Worm (Caenorhabditis elegans) whole organism, L2 larva: ENCODE results near the gene F10C1.3.

Experiments
- R02D3.7 ChIP-seq: fragments of 150-350 bp; optimal IDR thresholded peaks from 2 replicates; lab custom pipeline; 2014; ENCODE audit warnings: missing biosample characterization, missing genetic modification characterization
- ama-1 ChIP-seq: fragments of 150-350 bp; optimal IDR thresholded peaks from 2 replicates; lab custom pipeline; 2018; ENCODE audit warnings: inconsistent platforms
- ceh-82 ChIP-seq: fragments of 150-350 bp; optimal IDR thresholded peaks from 2 replicates; lab custom pipeline; 2014; ENCODE audit warnings: missing biosample characterization, missing genetic modification characterization
- egl-27 ChIP-seq: sonication (generic microtip); optimal IDR thresholded peaks from 3 replicates; lab custom pipeline; 2017; ENCODE audit warnings: missing biosample characterization, missing genetic modification reagents, missing genetic modification characterization
- lin-13 ChIP-seq: fragments of 150-350 bp; optimal IDR thresholded peaks from 2 replicates; lab custom pipeline; 2014; ENCODE audit warnings: missing biosample characterization, missing genetic modification reagents, missing genetic modification characterization
- lin-39 ChIP-seq: fragments of 150-350 bp; optimal IDR thresholded peaks from 2 replicates; lab custom pipeline; 2014; ENCODE audit warnings: missing biosample characterization, missing genetic modification reagents, missing genetic modification characterization
- lsy-2 ChIP-seq, 2 experiments: fragments of 150-350 bp in 1 of 2; sonication (generic microtip) in 1 of 2; optimal IDR thresholded peaks; 2 replicates each; lab custom pipeline; 2014 to 2017; ENCODE audit warnings: missing biosample characterization in 2 of 2, missing genetic modification characterization in 2 of 2
- mdl-1 ChIP-seq, 2 experiments: fragments of 150-350 bp in 1 of 2; sonication (generic microtip) in 1 of 2; optimal IDR thresholded peaks; 2 replicates each; lab custom pipeline; 2017; ENCODE audit warnings: missing biosample characterization in 2 of 2, missing genetic modification characterization in 2 of 2
- nhr-23 ChIP-seq: fragments of 150-350 bp; optimal IDR thresholded peaks from 2 replicates; lab custom pipeline; 2014; ENCODE audit warnings: missing biosample characterization, missing genetic modification reagents, missing genetic modification characterization
- nhr-77 ChIP-seq: fragments of 150-350 bp; optimal IDR thresholded peaks from 2 replicates; lab custom pipeline; 2014; ENCODE audit warnings: missing biosample characterization, missing genetic modification characterization
- unc-39 ChIP-seq: fragments of 150-350 bp; optimal IDR thresholded peaks from 2 replicates; lab custom pipeline; 2014; ENCODE audit warnings: missing biosample characterization, missing genetic modification characterization
- ztf-1 ChIP-seq: fragments of 200-800 bp; sonication (Bioruptor generic); conservative IDR thresholded peaks from 2 replicates; pipeline ENCODE4 v1.3.6; 2022; ENCODE audit warnings: missing genetic modification characterization, missing compliant biosample characterization
- ztf-4 ChIP-seq: fragments of 150-350 bp; optimal IDR thresholded peaks from 2 replicates; lab custom pipeline; 2014; ENCODE audit warnings: missing biosample characterization, missing genetic modification characterization

DNA sequence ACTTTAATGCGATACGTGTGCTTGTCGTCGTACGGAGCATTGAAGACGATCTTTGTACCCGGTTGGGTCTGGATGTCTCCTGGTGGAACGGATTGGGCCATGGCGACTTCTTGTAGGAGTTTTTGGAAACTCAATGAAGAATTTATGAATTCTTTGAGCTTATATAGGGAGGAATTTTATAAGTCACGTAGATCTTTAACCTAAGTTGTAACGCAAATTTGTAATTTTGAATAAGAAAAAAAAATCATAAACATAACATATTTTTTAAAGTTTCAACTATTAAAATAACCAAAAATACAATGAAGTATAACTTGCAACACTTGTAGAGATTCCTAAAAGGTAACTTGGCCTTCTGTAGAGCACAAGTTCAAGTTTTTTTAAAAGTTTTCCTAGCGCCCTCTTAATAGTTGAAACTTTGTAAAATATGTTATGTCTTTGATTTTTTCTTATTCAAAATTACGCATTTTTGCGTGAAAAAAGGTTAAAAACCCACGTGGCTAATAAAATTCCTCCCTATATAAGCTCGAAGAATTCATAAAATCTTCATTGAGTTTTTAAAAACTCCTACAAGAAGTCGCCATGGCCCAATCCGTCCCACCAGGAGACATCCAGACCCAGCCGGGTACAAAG is 39.9 kb upstream of the F10C1.3 start, which contains the start of the genes msp-63 and msp-142:
- TF ChIP-seq nhr-77 (no peak), lin-13 (no peak), unc-39 (tag; lab: Kevin White, UChicago) (no peak), ama-1 (lab: Kevin White, UChicago) (no peak), ztf-1 (GFP tag; lab: Robert Waterston, UW) (no peak), lsy-2 (tag; optimal IDR thresholded peaks at IDR 0.05; lab: Kevin White, UChicago) (no peak), mdl-1 (tag; optimal IDR thresholded peaks at IDR 0.05; lab: Kevin White, UChicago) (no peak), egl-27 (no peak), lin-39 (no peak), ztf-4 (tag; lab: Kevin White, UChicago) (no peak), nhr-23 (tag; lab: Kevin White, UChicago) (no peak), ceh-82 (no peak), R02D3.7 (tag; lab: Kevin White, UChicago) (no peak)
